Worm (Caenorhabditis elegans) whole organism, young adult: ENCODE results near the gene clc-21.

Source experiments
- F52B5.7 ChIP-seq: sonication (generic microtip); optimal IDR thresholded peaks from 2 replicates; lab custom pipeline; 2016; ENCODE audit warnings: mild to moderate bottlenecking, missing genetic modification characterization, missing compliant biosample characterization
- ama-1 ChIP-seq, 3 experiments: fragments of 150-350 bp in 1 of 3; sonication (generic microtip) in 2 of 3; optimal IDR thresholded peaks; 2 replicates each; lab custom pipeline; 2014 to 2018; ENCODE audit warnings: missing biosample characterization in 2 of 3, missing genetic modification characterization in 2 of 3, missing genetic modification reagents in 2 of 3

DNA sequence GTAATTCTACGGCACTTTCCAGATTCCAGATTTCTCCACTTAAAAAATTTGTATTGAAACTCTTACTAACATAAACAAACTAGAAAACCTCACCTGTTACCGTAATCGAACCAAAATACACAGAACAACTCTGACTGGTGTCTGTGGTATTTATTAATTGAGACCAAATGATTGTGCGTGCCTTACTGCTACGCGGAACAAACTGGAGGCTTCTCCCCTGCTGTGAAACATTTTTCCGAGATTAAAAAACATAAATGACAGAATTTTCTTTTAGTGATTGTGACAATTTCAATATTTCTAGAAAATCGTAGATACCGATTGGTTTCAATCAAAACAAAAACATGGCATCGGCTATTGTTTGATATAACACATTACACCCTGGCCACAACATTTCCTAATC is 32.9 kb downstream of the clc-21 start:
- no peak for TF ChIP-seq ama-1 (optimal IDR thresholded peaks at IDR 0.05; lab: Kevin White, UChicago)
- no peak for TF ChIP-seq ama-1 (GFP tag; optimal IDR thresholded peaks at IDR 0.05; lab: Kevin White, UChicago)
- no peak for TF ChIP-seq F52B5.7 (tag; lab: Kevin White, UChicago)
